Worm (Caenorhabditis elegans) whole organism, L4 larva: ENCODE data around the gene mks-3.

Source experiments
- T26A8.4 ChIP-seq: fragments of 200-800 bp; sonication (Bioruptor generic); IDR thresholded peaks from 2 replicates; pipeline ENCODE4 v1.3.6; 2022; ENCODE audit warnings: missing genetic modification characterization, missing compliant biosample characterization
- Y75B8A.6 ChIP-seq: fragments of 200-800 bp; sonication (Bioruptor generic); IDR thresholded peaks from 2 replicates; pipeline ENCODE4 v1.3.6; 2022; ENCODE audit warnings: missing genetic modification reagents, missing genetic modification characterization, missing compliant biosample characterization
- aha-1 ChIP-seq: fragments of 150-350 bp; peaks from one replicate; lab custom pipeline; 2014; ENCODE audit warnings: missing biosample characterization, missing genetic modification characterization
- aly-2 ChIP-seq: sonication (generic microtip); optimal IDR thresholded peaks from 2 replicates; lab custom pipeline; 2018; ENCODE audit warnings: missing biosample characterization, missing genetic modification characterization
- ceh-20 ChIP-seq: fragments of 200-800 bp; sonication (Bioruptor generic); IDR thresholded peaks from 2 replicates; pipeline ENCODE4 v1.3.6; 2022; ENCODE audit warnings: missing genetic modification reagents, missing genetic modification characterization, missing compliant biosample characterization
- ces-1 ChIP-seq: fragments of 150-350 bp; sonication (generic microtip); optimal IDR thresholded peaks from 4 replicates; lab custom pipeline; 2014; ENCODE audit warnings: missing biosample characterization, missing genetic modification reagents, missing genetic modification characterization
- daf-16 ChIP-seq, 3 experiments: sonication (generic microtip); optimal IDR thresholded peaks; 2 replicates each; lab custom pipeline; 2016 to 2017; ENCODE audit warnings: missing genetic modification characterization in 3 of 3, missing genetic modification reagents in 3 of 3, mild to moderate bottlenecking in 2 of 3, missing compliant biosample characterization in 2 of 3, missing biosample characterization in 1 of 3, moderate library complexity in 1 of 3
- dmd-6 ChIP-seq: fragments of 200-800 bp; sonication (Bioruptor generic); IDR thresholded peaks from 2 replicates; pipeline ENCODE4 v1.3.6; 2022; ENCODE audit warnings: missing genetic modification reagents, missing genetic modification characterization, missing compliant biosample characterization
- dmd-8 ChIP-seq: fragments of 200-800 bp; sonication (Bioruptor generic); IDR thresholded peaks from 2 replicates; pipeline ENCODE4 v1.3.6; 2022; ENCODE audit warnings: missing genetic modification characterization, missing compliant biosample characterization
- dve-1 ChIP-seq: sonication (generic microtip); optimal IDR thresholded peaks from 2 replicates; lab custom pipeline; 2017; ENCODE audit warnings: antibody characterized with exemption, mild to moderate bottlenecking, missing genetic modification characterization, missing compliant biosample characterization; ENCODE audit not compliant: insufficient read depth
- egl-43 ChIP-seq: fragments of 200-800 bp; sonication (Bioruptor generic); IDR thresholded peaks from 2 replicates; pipeline ENCODE4 v1.3.6; 2022; ENCODE audit warnings: missing genetic modification reagents, missing genetic modification characterization, missing compliant biosample characterization
- fkh-10 ChIP-seq: fragments of 150-350 bp; optimal IDR thresholded peaks from 2 replicates; lab custom pipeline; 2014; ENCODE audit warnings: missing biosample characterization, missing genetic modification reagents, missing genetic modification characterization
- hif-1 ChIP-seq, 2 experiments: sonication (generic microtip); optimal IDR thresholded peaks; 2 replicates each; lab custom pipeline; 2016 to 2017; ENCODE audit warnings: missing compliant biosample characterization in 2 of 2, missing genetic modification characterization in 2 of 2, missing genetic modification reagents in 2 of 2, missing genotype in 2 of 2, mild to moderate bottlenecking in 1 of 2
- hlh-11 ChIP-seq: fragments of 200-800 bp; sonication (Bioruptor generic); optimal IDR thresholded peaks from 2 replicates; lab custom pipeline; 2018; ENCODE audit warnings: mild to moderate bottlenecking, missing genetic modification characterization, missing compliant biosample characterization
- hlh-30 ChIP-seq: sonication (generic microtip); optimal IDR thresholded peaks from 2 replicates; lab custom pipeline; 2017; ENCODE audit warnings: antibody characterized with exemption, mild to moderate bottlenecking, missing genetic modification characterization, missing compliant biosample characterization; ENCODE audit not compliant: insufficient read depth
- lim-7 ChIP-seq: fragments of 200-800 bp; sonication (Bioruptor generic); IDR thresholded peaks from 2 replicates; pipeline ENCODE4 v1.3.6; 2022; ENCODE audit warnings: missing genetic modification characterization, missing compliant biosample characterization
- lin-1 ChIP-seq: fragments of 200-800 bp; sonication (Bioruptor generic); IDR thresholded peaks from 2 replicates; pipeline ENCODE4 v1.3.6; 2022; ENCODE audit warnings: missing genetic modification reagents, missing genetic modification characterization, missing compliant biosample characterization
- lin-15B ChIP-seq: fragments of 150-350 bp; sonication (generic microtip); optimal IDR thresholded peaks from 3 replicates; lab custom pipeline; 2014; ENCODE audit warnings: missing biosample characterization, missing genetic modification characterization
- lin-38 ChIP-seq: fragments of 200-800 bp; sonication (Bioruptor generic); IDR thresholded peaks from 2 replicates; pipeline ENCODE4 v1.3.6; 2022; ENCODE audit warnings: missing genetic modification reagents, missing genetic modification characterization, missing compliant biosample characterization
- lsy-2 ChIP-seq, 2 experiments: fragments of 150-350 bp in 1 of 2; sonication (generic microtip) in 1 of 2; optimal IDR thresholded peaks; 2 replicates each; lab custom pipeline; 2014 to 2017; ENCODE audit warnings: missing biosample characterization in 2 of 2, missing genetic modification characterization in 2 of 2
- mdl-1 ChIP-seq, 2 experiments: fragments of 150-350 bp in 1 of 2; sonication (generic microtip) in 1 of 2; optimal IDR thresholded peaks; 2 replicates each; lab custom pipeline; 2014 to 2017; ENCODE audit warnings: missing biosample characterization in 2 of 2, missing genetic modification characterization in 2 of 2
- mes-2 ChIP-seq: sonication (generic microtip); optimal IDR thresholded peaks from 2 replicates; lab custom pipeline; 2016; ENCODE audit warnings: missing genotype, mild to moderate bottlenecking, missing genetic modification characterization, missing compliant biosample characterization; ENCODE audit not compliant: poor library complexity, severe bottlenecking
- mxl-3 ChIP-seq: fragments of 200-800 bp; sonication (Bioruptor generic); optimal IDR thresholded peaks from 2 replicates; lab custom pipeline; 2018; ENCODE audit warnings: mild to moderate bottlenecking, missing genetic modification characterization, missing compliant biosample characterization
- nhr-10 ChIP-seq: fragments of 150-350 bp; optimal IDR thresholded peaks from 2 replicates; lab custom pipeline; 2014; ENCODE audit warnings: missing biosample characterization, missing genetic modification characterization
- nhr-28 ChIP-seq: fragments of 150-350 bp; optimal IDR thresholded peaks from 2 replicates; lab custom pipeline; 2014; ENCODE audit warnings: missing biosample characterization, missing genetic modification characterization
- nhr-48 ChIP-seq: sonication (generic microtip); optimal IDR thresholded peaks from 2 replicates; lab custom pipeline; 2016; ENCODE audit warnings: mild to moderate bottlenecking, missing genetic modification characterization, missing compliant biosample characterization
- nhr-76 ChIP-seq: fragments of 150-350 bp; optimal IDR thresholded peaks from 2 replicates; lab custom pipeline; 2014; ENCODE audit warnings: missing biosample characterization, missing genetic modification characterization
- php-3 ChIP-seq: fragments of 200-800 bp; sonication (Bioruptor generic); IDR thresholded peaks from 2 replicates; pipeline ENCODE4 v1.3.6; 2022; ENCODE audit warnings: missing genetic modification reagents, missing genetic modification characterization, missing compliant biosample characterization
- spr-1 ChIP-seq: sonication (generic microtip); optimal IDR thresholded peaks from 2 replicates; lab custom pipeline; 2016; ENCODE audit warnings: mild to moderate bottlenecking, missing genetic modification characterization, missing compliant biosample characterization
- unc-62 ChIP-seq, 3 experiments: fragments of 150-350 bp in 1 of 3; sonication (generic microtip); optimal IDR thresholded peaks in 2 of 3; peaks in 1 of 3; 1 replicate in 1 of 3; 2 replicates in 2 of 3; lab custom pipeline; 2014 to 2017; ENCODE audit warnings: missing biosample characterization in 3 of 3, missing genetic modification characterization in 3 of 3, missing genetic modification reagents in 3 of 3, missing genotype in 1 of 3
- vab-7 ChIP-seq: fragments of 200-800 bp; sonication (Bioruptor generic); IDR thresholded peaks from 2 replicates; pipeline ENCODE4 v1.3.6; 2022; ENCODE audit warnings: missing genetic modification reagents, missing genetic modification characterization, missing compliant biosample characterization
- zip-11 ChIP-seq: fragments of 200-800 bp; sonication (Bioruptor generic); IDR thresholded peaks from 2 replicates; pipeline ENCODE4 v1.3.6; 2022; ENCODE audit warnings: missing genetic modification characterization, missing compliant biosample characterization

The mks-3 gene

ce11 chrII:7624995-7625394, 41.5 kb upstream of the mks-3 start:
- TF ChIP-seq lin-15B (tag; lab: Kevin White, UChicago) (no peak), egl-43 (0 out of 2 replicates have a peak, but pooled peaks have one; percentile 31), zip-11 (GFP tag; lab: Robert Waterston, UW) (no peak), vab-7 (GFP tag; lab: Robert Waterston, UW) (0 out of 2 replicates have a peak, but pooled peaks have one; percentile 30), unc-62 (GFP tag; optimal IDR thresholded peaks at IDR 0.05 in 1 of 2; lab: Kevin White, UChicago) (peak in 1 of 2 experiments; percentile 49), unc-62 (tag; optimal IDR thresholded peaks at IDR 0.05; lab: Kevin White, UChicago) (no peak), ces-1 (GFP tag; lab: Kevin White, UChicago) (peak; percentile 25), fkh-10 (GFP tag; lab: Kevin White, UChicago) (no peak), Y75B8A.6 (GFP tag; lab: Robert Waterston, UW) (no peak)

- TF ChIP-seq T26A8.4 (GFP tag; lab: Robert Waterston, UW) = no peak
- TF ChIP-seq lsy-2 (tag; optimal IDR thresholded peaks at IDR 0.05; lab: Kevin White, UChicago) = no peak
Measured at ce11 chrII:7624272-7624671, 40.8 kb upstream of the mks-3 start.

DNA sequence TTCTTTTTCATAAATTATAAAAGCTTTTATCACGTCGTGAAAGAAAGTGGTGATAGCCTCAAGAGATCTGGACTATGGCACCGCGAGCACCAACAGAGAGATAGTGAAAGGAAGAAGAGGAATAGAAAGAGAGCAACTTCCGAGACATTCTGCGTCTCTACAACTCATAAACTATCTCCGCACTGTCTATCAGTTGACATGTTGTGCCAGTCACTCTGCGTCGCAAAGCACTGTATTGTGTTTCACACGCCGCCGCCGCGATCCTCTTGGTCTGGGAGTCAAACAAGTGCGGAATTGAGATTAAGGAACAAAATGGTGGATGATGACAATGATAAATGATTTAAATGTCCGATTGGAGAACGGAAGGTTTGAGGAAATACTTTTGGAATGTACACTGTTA, 40.0 kb upstream of the mks-3 start:
- TF ChIP-seq aha-1 (tag; lab: Kevin White, UChicago) (peak; percentile 77), dmd-6 (peak; percentile 51; the same call in 1 of the 2 replicates), lin-38 (GFP tag; lab: Robert Waterston, UW) (no peak), ceh-20 (GFP tag; lab: Robert Waterston, UW) (0 out of 2 replicates have a peak, but pooled peaks have one; percentile 14), hlh-11 (tag; lab: Kevin White, UChicago) (peak; percentile 80), unc-62 (GFP tag; optimal IDR thresholded peaks at IDR 0.05 in 1 of 2; lab: Kevin White, UChicago) (peak in 1 of 2 experiments; percentile 96), unc-62 (tag; optimal IDR thresholded peaks at IDR 0.05; lab: Kevin White, UChicago) (no peak), nhr-10 (tag; lab: Kevin White, UChicago) (no peak), mxl-3 (GFP tag; lab: Kevin White, UChicago) (peak; percentile 67), mdl-1 (tag; optimal IDR thresholded peaks at IDR 0.05; lab: Kevin White, UChicago) (peak in 1 of 2 experiments; percentile 41), aly-2 (tag; lab: Kevin White, UChicago) (no peak), vab-7 (GFP tag; lab: Robert Waterston, UW) (no peak), mes-2 (peak; percentile 42), nhr-28 (tag; lab: Kevin White, UChicago) (peak; percentile 33), daf-16 (GFP tag; optimal IDR thresholded peaks at IDR 0.05; lab: Kevin White, UChicago) (peak in 1 of 2 experiments; percentile 25), daf-16 (tag; optimal IDR thresholded peaks at IDR 0.05; lab: Kevin White, UChicago) (peak; percentile 68), lin-1 (GFP tag; lab: Robert Waterston, UW) (0 out of 2 replicates have a peak, but pooled peaks have one; percentile 40), T26A8.4 (GFP tag; lab: Robert Waterston, UW) (0 out of 2 replicates have a peak, but pooled peaks have one; percentile 42), nhr-48 (tag; lab: Kevin White, UChicago) (peak; percentile 25), php-3 (GFP tag; lab: Robert Waterston, UW) (0 out of 2 replicates have a peak, but pooled peaks have one; percentile 11), hif-1 (tag; optimal IDR thresholded peaks at IDR 0.05; lab: Kevin White, UChicago) (peak in 1 of 2 experiments; percentile 28), dmd-8 (GFP tag; lab: Robert Waterston, UW) (0 out of 2 replicates have a peak, but pooled peaks have one; percentile 15), hlh-30 (tag; lab: Kevin White, UChicago) (peak; percentile 51), lim-7 (GFP tag; lab: Robert Waterston, UW) (no peak), dve-1 (tag; lab: Kevin White, UChicago) (peak; percentile 74)
- TF ChIP-seq, all 104 proteins: peak for 18

DNA sequence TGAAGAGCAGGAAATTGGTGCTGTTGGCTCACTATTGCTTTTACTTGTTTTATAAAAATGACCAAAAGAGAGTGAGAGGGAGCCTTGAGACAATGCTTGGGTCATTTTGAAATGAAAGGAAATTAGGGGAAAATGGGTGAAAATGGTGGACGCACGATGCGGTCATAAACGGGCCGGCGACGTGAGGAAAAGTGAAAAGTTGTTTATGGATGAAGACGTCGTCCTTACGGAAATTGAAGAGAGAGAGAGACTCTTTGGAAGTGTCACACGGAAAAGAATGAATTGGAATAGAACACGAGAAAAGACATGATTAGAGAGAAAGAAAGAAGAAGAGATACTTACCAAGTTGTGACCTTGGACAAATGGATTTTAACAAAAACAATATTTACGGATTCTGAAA, 38.1 kb upstream of the mks-3 start:
- TF ChIP-seq unc-62 (GFP tag; optimal IDR thresholded peaks at IDR 0.05 in 1 of 2; lab: Kevin White, UChicago) (peak in 1 of 2 experiments; percentile 70), unc-62 (tag; optimal IDR thresholded peaks at IDR 0.05; lab: Kevin White, UChicago) (no peak), nhr-76 (no peak), spr-1 (tag; lab: Kevin White, UChicago) (no peak), mdl-1 (tag; optimal IDR thresholded peaks at IDR 0.05; lab: Kevin White, UChicago) (peak in 1 of 2 experiments; percentile 19), hlh-30 (tag; lab: Kevin White, UChicago) (peak; percentile 57), aha-1 (tag; lab: Kevin White, UChicago) (peak; percentile 20), dmd-8 (GFP tag; lab: Robert Waterston, UW) (no peak)
